Worm (Caenorhabditis elegans): ENCODE data around the gene clec-27.

The clec-27 gene

DNA sequence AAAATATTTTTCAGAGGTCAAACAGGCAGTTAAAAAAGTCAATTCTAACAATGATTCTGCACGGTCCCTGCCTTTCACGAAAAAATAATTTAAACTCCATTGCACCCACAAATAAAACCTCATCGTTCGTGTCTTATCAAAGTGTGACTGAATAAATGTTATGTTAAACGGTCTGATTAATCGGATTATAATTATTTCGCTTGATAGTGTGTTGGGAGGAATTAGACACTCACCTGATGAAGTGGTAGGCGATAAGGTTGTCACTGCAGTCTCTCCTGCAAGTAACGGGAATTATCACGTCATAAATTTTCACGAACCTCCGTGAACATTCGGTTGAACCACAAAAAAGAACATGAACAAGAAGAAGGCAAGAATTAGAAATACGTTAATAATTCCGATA, 14.2 kb upstream of the clec-27 start (continued):
- TF ChIP-seq daf-16 (GFP tag; optimal IDR thresholded peaks at IDR 0.05), result no peak
- TF ChIP-seq daf-16 (tag; optimal IDR thresholded peaks at IDR 0.05), result no peak
- TF ChIP-seq mdl-1 (tag; optimal IDR thresholded peaks at IDR 0.05), result no peak
- no peak for TF ChIP-seq nhr-77 (tag; optimal IDR thresholded peaks at IDR 0.05)
- peak; percentile 60 for TF ChIP-seq hlh-11 (tag; optimal IDR thresholded peaks at IDR 0.05)
- no peak for TF ChIP-seq spr-1 (tag; optimal IDR thresholded peaks at IDR 0.05)
- no peak for TF ChIP-seq gei-8 (GFP tag; optimal IDR thresholded peaks at IDR 0.05)
- TF ChIP-seq nhr-76 (tag; optimal IDR thresholded peaks at IDR 0.05), result no peak
- TF ChIP-seq ztf-7 (tag; optimal IDR thresholded peaks at IDR 0.05), result no peak
- TF ChIP-seq Y75B8A.6 (GFP tag; IDR thresholded peaks at IDR 0.05), result no peak
- TF ChIP-seq ctbp-1 (GFP tag; IDR thresholded peaks at IDR 0.05), result no peak
- no peak for TF ChIP-seq lim-7 (GFP tag; IDR thresholded peaks at IDR 0.05)
- no peak for TF ChIP-seq set-16 (GFP tag; IDR thresholded peaks at IDR 0.05)
- no peak for TF ChIP-seq mes-2 (tag; optimal IDR thresholded peaks at IDR 0.05; ENCODE audit: poor library complexity, severe bottlenecking)
- no peak for TF ChIP-seq skn-1 (tag; optimal IDR thresholded peaks at IDR 0.05)
- TF ChIP-seq nhr-102 (tag; optimal IDR thresholded peaks at IDR 0.05), result no peak
- no peak for TF ChIP-seq nhr-6 (tag; optimal IDR thresholded peaks at IDR 0.05)
- TF ChIP-seq arid-1 (GFP tag; conservative IDR thresholded peaks at IDR 0.05), result no peak
- peak; percentile 88 for TF ChIP-seq pqm-1 (tag; optimal IDR thresholded peaks at IDR 0.05)

DNA sequence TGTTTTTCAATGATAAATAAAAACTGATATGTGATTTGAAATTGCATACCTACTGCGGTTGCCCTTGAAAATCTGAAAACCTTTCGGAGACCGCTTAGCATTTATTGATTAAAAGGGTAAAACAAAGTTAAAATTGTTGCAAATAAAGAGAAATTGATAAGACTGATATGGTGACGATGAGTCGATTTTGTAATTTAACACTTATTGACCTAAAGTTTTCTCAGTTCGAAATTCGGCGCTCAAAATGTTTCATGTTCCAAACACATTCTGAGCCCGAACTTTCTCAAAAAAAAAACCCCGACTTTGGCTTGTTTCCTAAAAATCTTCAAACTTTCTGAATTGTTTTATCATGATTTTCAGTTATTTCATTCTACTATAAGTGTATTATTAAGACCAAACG, 13.5 kb upstream of the clec-27 start, which contains the start of gene clec-40:
clec-40 (minus strand) TSS at position 101 of the 400 bp plus-strand sequence.
- TF ChIP-seq lin-38 (GFP tag; IDR thresholded peaks at IDR 0.05), result no peak

DNA sequence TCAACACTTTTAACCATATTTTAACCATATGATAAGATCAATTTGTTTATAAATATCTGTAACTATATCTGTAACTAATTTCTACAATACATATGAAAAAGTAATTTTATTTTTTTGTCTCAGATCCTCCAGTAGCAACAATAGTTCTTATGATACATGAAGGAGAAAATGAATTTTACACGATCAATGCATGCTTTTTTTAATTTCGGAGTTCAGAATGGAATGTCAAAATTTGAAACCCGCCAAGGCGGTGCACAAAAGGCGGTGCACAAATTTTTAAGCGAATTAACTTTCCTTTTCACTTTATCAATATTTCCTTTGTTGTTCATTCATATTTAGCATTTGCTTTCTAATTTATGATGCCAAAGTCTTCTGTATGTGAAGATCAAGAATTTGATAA, 11.5 kb upstream of the clec-27 start, which contains the start of gene clec-25:
clec-25 (plus strand) TSS at position 301 of the 400 bp plus-strand sequence.
- TF ChIP-seq F37D6.2 (tag; optimal IDR thresholded peaks at IDR 0.05), result no peak
- TF ChIP-seq nhr-42 (GFP tag; IDR thresholded peaks at IDR 0.05), result no peak
- TF ChIP-seq ceh-44 (GFP tag; IDR thresholded peaks at IDR 0.05), result no peak
- TF ChIP-seq madf-5 (GFP tag; IDR thresholded peaks at IDR 0.05), result no peak
- TF ChIP-seq egl-43 (GFP tag; IDR thresholded peaks at IDR 0.05), result no peak
- no peak for TF ChIP-seq nhr-77 (tag; optimal IDR thresholded peaks at IDR 0.05)
- no peak for TF ChIP-seq hmg-1.1 (GFP tag; IDR thresholded peaks at IDR 0.05)
- no peak for TF ChIP-seq ceh-62 (tag; optimal IDR thresholded peaks at IDR 0.05)
- TF ChIP-seq lin-15B (tag; optimal IDR thresholded peaks at IDR 0.05), result no peak
- no peak for TF ChIP-seq jun-1 (tag; optimal IDR thresholded peaks at IDR 0.05)
- TF ChIP-seq ZK337.2 (GFP tag; IDR thresholded peaks at IDR 0.05), result no peak

DNA sequence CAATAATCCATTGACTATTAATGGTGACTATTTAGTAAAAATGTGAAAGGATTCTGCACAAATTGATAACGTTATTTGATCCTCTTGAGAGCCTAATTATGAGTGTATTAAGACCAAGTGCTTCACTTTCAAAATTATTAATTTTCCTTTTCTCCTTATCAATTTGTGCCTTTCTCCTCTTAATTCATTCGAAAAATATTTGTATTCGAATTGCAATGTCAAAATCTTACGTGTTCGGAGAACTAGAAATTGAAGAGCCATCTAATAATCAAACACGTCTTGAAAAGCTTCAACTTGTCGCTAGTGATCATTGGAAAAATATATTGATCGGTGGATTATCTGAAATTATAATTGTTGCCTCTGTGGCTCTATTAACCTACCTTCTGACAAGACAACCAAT, 5.9 kb upstream of the clec-27 start, which contains the start of the genes clec-36 and clec-26:
clec-36 (minus strand) TSS at position 101 of the 400 bp plus-strand sequence.
clec-26 (plus strand) TSS at position 114 of the 400 bp plus-strand sequence.
- TF ChIP-seq dmd-6 (GFP tag; IDR thresholded peaks at IDR 0.05) (peak; percentile 38; the same call in 1 of the 2 replicates), ceh-28 (tag; optimal IDR thresholded peaks at IDR 0.05) (no peak), unc-62 (GFP tag; optimal IDR thresholded peaks at IDR 0.05 in 1 of 2) (peak in 1 of 2 experiments; percentile 77), unc-62 (tag; optimal IDR thresholded peaks at IDR 0.05) (no peak)

ce11 chrV:16852002-16852401, 2.4 kb upstream of the clec-27 start, which contains the start of gene clec-37:
Gene clec-37, minus strand, starts transcription at chrV:16852102.
- TF ChIP-seq nhr-76 (tag; optimal IDR thresholded peaks at IDR 0.05), result no peak
- TF ChIP-seq T20F7.1 (GFP tag; optimal IDR thresholded peaks at IDR 0.05), result no peak
- no peak for TF ChIP-seq T26A8.4 (GFP tag; IDR thresholded peaks at IDR 0.05)
- no peak for TF ChIP-seq sdz-12 (GFP tag; optimal IDR thresholded peaks at IDR 0.05)
- no peak for TF ChIP-seq ama-1 (optimal IDR thresholded peaks at IDR 0.05)
- TF ChIP-seq snpc-4 (tag; optimal IDR thresholded peaks at IDR 0.05), result no peak
- no peak for TF ChIP-seq mep-1 (tag; optimal IDR thresholded peaks at IDR 0.05)
- TF ChIP-seq snpc-1.2 (GFP tag; IDR thresholded peaks at IDR 0.05), result no peak
- no peak for TF ChIP-seq dmd-9 (GFP tag; IDR thresholded peaks at IDR 0.05)
- no peak for TF ChIP-seq lin-15B (tag; optimal IDR thresholded peaks at IDR 0.05)
- TF ChIP-seq lin-29 (GFP tag; IDR thresholded peaks at IDR 0.05), result no peak
- no peak for TF ChIP-seq lsy-2 (tag; optimal IDR thresholded peaks at IDR 0.05)
- TF ChIP-seq daf-12 (tag; optimal IDR thresholded peaks at IDR 0.05), result no peak
- TF ChIP-seq madf-5 (GFP tag; IDR thresholded peaks at IDR 0.05), result no peak
- no peak for TF ChIP-seq lin-39 (tag; optimal IDR thresholded peaks at IDR 0.05)
